Fruit fly (Drosophila melanogaster): ENCODE data around the gene Sirt1.

Gene Sirt1

DNA sequence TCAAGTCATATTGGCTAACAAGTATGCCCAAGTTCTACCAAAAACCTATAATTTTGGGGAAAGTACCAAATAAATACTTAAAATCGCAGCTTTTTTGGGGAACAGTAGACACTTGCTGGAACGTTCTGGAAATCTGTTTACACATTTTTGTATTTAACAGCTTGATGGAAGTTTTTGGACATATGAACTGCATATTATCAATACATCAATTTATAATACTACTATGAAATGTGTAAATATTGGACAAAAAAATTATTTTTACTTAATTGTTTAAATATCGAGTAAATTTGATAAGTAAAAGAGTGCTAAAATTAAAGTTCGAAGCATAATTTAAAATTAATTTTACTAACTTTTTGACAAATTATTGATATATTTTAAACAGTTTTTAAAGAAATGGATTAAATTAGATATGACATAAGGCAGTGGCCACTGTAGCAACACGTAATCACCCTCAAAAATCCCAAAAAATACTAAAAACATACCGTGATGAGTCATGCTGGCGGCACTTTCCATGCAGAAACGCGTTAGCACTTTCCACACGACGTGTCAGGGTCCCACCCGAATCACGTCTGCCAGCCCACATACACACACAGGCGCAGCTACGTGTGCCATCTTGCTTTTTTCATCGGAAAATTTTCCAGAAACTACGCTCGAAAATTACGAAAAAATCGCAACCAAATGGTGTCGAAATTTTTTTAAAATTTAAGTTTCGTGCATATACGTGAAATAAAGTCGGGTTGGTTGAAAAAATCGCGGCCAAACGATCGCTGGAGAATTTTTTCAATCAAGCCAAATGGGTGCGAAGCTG lies at the start of gene Sirt1 (continued):
- TF ChIP-seq ash1 (GFP tag; optimal IDR thresholded peaks at IDR 0.05): no peak
- TF ChIP-seq Asciz (GFP tag; optimal IDR thresholded peaks at IDR 0.05): peak; percentile 48
- peak; percentile 90 for TF ChIP-seq Chrac-16 (GFP tag; optimal IDR thresholded peaks at IDR 0.05)
- TF ChIP-seq prd (optimal IDR thresholded peaks at IDR 0.05): no peak
- TF ChIP-seq prd (GFP tag; IDR thresholded peaks at IDR 0.05): peak; percentile 89
- peak; percentile 99 for TF ChIP-seq MESR4 (GFP tag; optimal IDR thresholded peaks at IDR 0.05)
- peak; percentile 82 for TF ChIP-seq unpg (GFP tag; optimal IDR thresholded peaks at IDR 0.05)
- TF ChIP-seq CG32767 (GFP tag; IDR thresholded peaks at IDR 0.05): peak; percentile 98
- no peak for TF ChIP-seq otp (GFP tag; IDR thresholded peaks at IDR 0.05)
- TF ChIP-seq lov (optimal IDR thresholded peaks at IDR 0.05): no peak
- 0 out of 3 replicates have a peak, but pooled peaks have one; percentile 29 for TF ChIP-seq lov (GFP tag; IDR thresholded peaks at IDR 0.05)
- TF ChIP-seq CG31441 (GFP tag; IDR thresholded peaks at IDR 0.05): peak; percentile 92
- no peak for TF ChIP-seq NC2β (GFP tag; optimal IDR thresholded peaks at IDR 0.05)
- no peak for TF ChIP-seq MBD-R2 (GFP tag; IDR thresholded peaks at IDR 0.05)
- TF ChIP-seq hbn (GFP tag; IDR thresholded peaks at IDR 0.05; ENCODE audit: partially characterized antibody): no peak
- TF ChIP-seq CG2889 (GFP tag; IDR thresholded peaks at IDR 0.05): peak; percentile 54; the same call in 1 of the 3 replicates
- 0 out of 2 replicates have a peak, but pooled peaks have one; percentile 38 for TF ChIP-seq CG1024 (GFP tag; IDR thresholded peaks at IDR 0.05)
- peak; percentile 89 for TF ChIP-seq CG15696 (tag; optimal IDR thresholded peaks at IDR 0.05)
- TF ChIP-seq bab2 (GFP tag; optimal IDR thresholded peaks at IDR 0.05): peak; percentile 68
- TF ChIP-seq lbe (GFP tag; optimal IDR thresholded peaks at IDR 0.05): peak; percentile 32
- TF ChIP-seq CG3065 (GFP tag; optimal IDR thresholded peaks at IDR 0.05): peak; percentile 47
- TF ChIP-seq Hey (tag; optimal IDR thresholded peaks at IDR 0.05): no peak
- peak; percentile 55 for TF ChIP-seq ewg (GFP tag; optimal IDR thresholded peaks at IDR 0.05)
- peak; percentile 92 for TF ChIP-seq az2 (GFP tag; optimal IDR thresholded peaks at IDR 0.05)
- TF ChIP-seq CG5953 (GFP tag; IDR thresholded peaks at IDR 0.05): peak; percentile 29; the same call in 1 of the 2 replicates
- TF ChIP-seq gt (GFP tag; IDR thresholded peaks at IDR 0.05): 0 out of 2 replicates have a peak, but pooled peaks have one; percentile 27
- no peak for TF ChIP-seq en (GFP tag; optimal IDR thresholded peaks at IDR 0.05)
- peak; percentile 53 for TF ChIP-seq Poxn (GFP tag; IDR thresholded peaks at IDR 0.05)
- TF ChIP-seq cwo (GFP tag; optimal IDR thresholded peaks at IDR 0.05): peak; percentile 72
- TF ChIP-seq HHEX (GFP tag; optimal IDR thresholded peaks at IDR 0.05): peak; percentile 82
- no peak for TF ChIP-seq btn (GFP tag; optimal IDR thresholded peaks at IDR 0.05)
- peak; percentile 75 for TF ChIP-seq wor (GFP tag; IDR thresholded peaks at IDR 0.05)
- peak; percentile 45 for TF ChIP-seq CG4617 (GFP tag; optimal IDR thresholded peaks at IDR 0.05; ENCODE audit: borderline replicate concordance)
- TF ChIP-seq CG4424 (GFP tag; optimal IDR thresholded peaks at IDR 0.05): peak; percentile 90
- TF ChIP-seq peb (GFP tag; IDR thresholded peaks at IDR 0.05): peak; percentile 39; the same call in 1 of the 2 replicates
- TF ChIP-seq CG11696 (GFP tag; IDR thresholded peaks at IDR 0.05): 0 out of 2 replicates have a peak, but pooled peaks have one; percentile 35
- TF ChIP-seq Ravus (GFP tag; IDR thresholded peaks at IDR 0.05): peak; percentile 43
- TF ChIP-seq onecut (GFP tag; IDR thresholded peaks at IDR 0.05): peak; percentile 51
- peak; percentile 96 for TF ChIP-seq CG30403 (GFP tag; optimal IDR thresholded peaks at IDR 0.05)
- no peak for TF ChIP-seq pfk (GFP tag; optimal IDR thresholded peaks at IDR 0.05)
- TF ChIP-seq CG17802 (tag; optimal IDR thresholded peaks at IDR 0.05): no peak
- TF ChIP-seq CG14860 (GFP tag; IDR thresholded peaks at IDR 0.05; ENCODE audit: partially characterized antibody): no peak
- TF ChIP-seq wek (GFP tag; optimal IDR thresholded peaks at IDR 0.05): no peak
- TF ChIP-seq CG31365 (tag; optimal IDR thresholded peaks at IDR 0.05): peak; percentile 29
- peak; percentile 94 for TF ChIP-seq CG18262 (tag; optimal IDR thresholded peaks at IDR 0.05)
- peak; percentile 55 for TF ChIP-seq CG10959 (GFP tag; IDR thresholded peaks at IDR 0.05)
- TF ChIP-seq Ada2b (GFP tag; IDR thresholded peaks at IDR 0.05): peak; percentile 28; the same call in 1 of the 2 replicates
- TF ChIP-seq Nf-YB (GFP tag; optimal IDR thresholded peaks at IDR 0.05): peak; percentile 76
- peak; percentile 53 for TF ChIP-seq BtbVII (GFP tag; optimal IDR thresholded peaks at IDR 0.05)

All from whole organism, embryonic.